Worm (Caenorhabditis elegans) whole organism, L2 larva: ENCODE results near the gene C01G12.3.

Experiments used
- C34F6.9 ChIP-seq: fragments of 150-350 bp; optimal IDR thresholded peaks from 2 replicates; lab custom pipeline; 2014; ENCODE audit warnings: missing biosample characterization, missing genetic modification characterization
- F13H6.1 ChIP-seq: sonication (generic microtip); optimal IDR thresholded peaks from 2 replicates; lab custom pipeline; 2016; ENCODE audit warnings: missing genetic modification characterization, missing compliant biosample characterization
- R02D3.7 ChIP-seq: fragments of 150-350 bp; optimal IDR thresholded peaks from 2 replicates; lab custom pipeline; 2014; ENCODE audit warnings: missing biosample characterization, missing genetic modification characterization
- ZK546.5 ChIP-seq: sonication (generic microtip); optimal IDR thresholded peaks from 2 replicates; lab custom pipeline; 2017; ENCODE audit warnings: missing biosample characterization, missing genetic modification characterization
- aly-2 ChIP-seq: fragments of 150-350 bp; optimal IDR thresholded peaks from 2 replicates; lab custom pipeline; 2014; ENCODE audit warnings: missing biosample characterization, missing genetic modification characterization
- ama-1 ChIP-seq: fragments of 150-350 bp; optimal IDR thresholded peaks from 2 replicates; lab custom pipeline; 2018; ENCODE audit warnings: inconsistent platforms
- blmp-1 ChIP-seq: sonication (generic microtip); optimal IDR thresholded peaks from 2 replicates; lab custom pipeline; 2017; ENCODE audit warnings: missing genetic modification characterization, mild to moderate bottlenecking, missing compliant biosample characterization, antibody characterized with exemption, moderate library complexity; ENCODE audit not compliant: insufficient read depth
- ceh-16 ChIP-seq: fragments of 150-350 bp; optimal IDR thresholded peaks from 2 replicates; lab custom pipeline; 2014; ENCODE audit warnings: missing biosample characterization, missing genetic modification characterization
- dmd-4 ChIP-seq: sonication (generic microtip); optimal IDR thresholded peaks from 2 replicates; lab custom pipeline; 2017; ENCODE audit warnings: missing biosample characterization, missing genetic modification characterization
- egl-27 ChIP-seq: sonication (generic microtip); optimal IDR thresholded peaks from 3 replicates; lab custom pipeline; 2017; ENCODE audit warnings: missing biosample characterization, missing genetic modification reagents, missing genetic modification characterization
- elt-1 ChIP-seq: fragments of 150-350 bp; optimal IDR thresholded peaks from 2 replicates; lab custom pipeline; 2014; ENCODE audit warnings: missing biosample characterization, missing genetic modification characterization
- fos-1 ChIP-seq: fragments of 150-350 bp; optimal IDR thresholded peaks from 2 replicates; lab custom pipeline; 2014; ENCODE audit warnings: missing biosample characterization, missing genetic modification characterization
- gmeb-1 ChIP-seq: fragments of 150-350 bp; optimal IDR thresholded peaks from 2 replicates; lab custom pipeline; 2014; ENCODE audit warnings: missing biosample characterization, missing genetic modification characterization
- lin-11 ChIP-seq: fragments of 150-350 bp; sonication (generic microtip); optimal IDR thresholded peaks from 2 replicates; lab custom pipeline; 2014; ENCODE audit warnings: missing biosample characterization, missing genetic modification characterization, inconsistent platforms, mixed read lengths
- lin-13 ChIP-seq: fragments of 150-350 bp; optimal IDR thresholded peaks from 2 replicates; lab custom pipeline; 2014; ENCODE audit warnings: missing biosample characterization, missing genetic modification reagents, missing genetic modification characterization
- lin-39 ChIP-seq: fragments of 150-350 bp; optimal IDR thresholded peaks from 2 replicates; lab custom pipeline; 2014; ENCODE audit warnings: missing biosample characterization, missing genetic modification reagents, missing genetic modification characterization
- lsy-2 ChIP-seq, 2 experiments: fragments of 150-350 bp in 1 of 2; sonication (generic microtip) in 1 of 2; optimal IDR thresholded peaks; 2 replicates each; lab custom pipeline; 2014 to 2017; ENCODE audit warnings: missing biosample characterization in 2 of 2, missing genetic modification characterization in 2 of 2
- mab-5 ChIP-seq: fragments of 150-350 bp; optimal IDR thresholded peaks from 2 replicates; lab custom pipeline; 2014; ENCODE audit warnings: missing biosample characterization, missing genetic modification characterization
- mbf-1 ChIP-seq: sonication (generic microtip); optimal IDR thresholded peaks from 2 replicates; lab custom pipeline; 2017; ENCODE audit warnings: missing biosample characterization, missing genetic modification characterization
- mdl-1 ChIP-seq, 2 experiments: fragments of 150-350 bp in 1 of 2; sonication (generic microtip) in 1 of 2; optimal IDR thresholded peaks; 2 replicates each; lab custom pipeline; 2017; ENCODE audit warnings: missing biosample characterization in 2 of 2, missing genetic modification characterization in 2 of 2
- nhr-10 ChIP-seq: sonication (generic microtip); optimal IDR thresholded peaks from 2 replicates; lab custom pipeline; 2017; ENCODE audit warnings: missing biosample characterization, missing genetic modification characterization
- nhr-11 ChIP-seq: fragments of 150-350 bp; optimal IDR thresholded peaks from 2 replicates; lab custom pipeline; 2014; ENCODE audit warnings: missing biosample characterization, missing genetic modification characterization
- nhr-21 ChIP-seq: fragments of 150-350 bp; optimal IDR thresholded peaks from 2 replicates; lab custom pipeline; 2014; ENCODE audit warnings: missing biosample characterization, missing genetic modification characterization
- nhr-23 ChIP-seq: fragments of 150-350 bp; optimal IDR thresholded peaks from 2 replicates; lab custom pipeline; 2014; ENCODE audit warnings: missing biosample characterization, missing genetic modification reagents, missing genetic modification characterization
- nhr-237 ChIP-seq: fragments of 150-350 bp; optimal IDR thresholded peaks from 2 replicates; lab custom pipeline; 2014; ENCODE audit warnings: missing biosample characterization, missing genetic modification characterization
- nhr-25 ChIP-seq: fragments of 150-350 bp; sonication (generic microtip); optimal IDR thresholded peaks from 3 replicates; lab custom pipeline; 2014; ENCODE audit warnings: missing biosample characterization, missing genetic modification characterization
- nhr-6 ChIP-seq: fragments of 150-350 bp; optimal IDR thresholded peaks from 2 replicates; lab custom pipeline; 2014; ENCODE audit warnings: missing biosample characterization, missing genetic modification characterization
- nhr-77 ChIP-seq: fragments of 150-350 bp; optimal IDR thresholded peaks from 2 replicates; lab custom pipeline; 2014; ENCODE audit warnings: missing biosample characterization, missing genetic modification characterization
- peb-1 ChIP-seq: fragments of 150-350 bp; optimal IDR thresholded peaks from 2 replicates; lab custom pipeline; 2014; ENCODE audit warnings: missing biosample characterization, missing genetic modification characterization
- skn-1 ChIP-seq: sonication (generic microtip); optimal IDR thresholded peaks from 2 replicates; lab custom pipeline; 2017; ENCODE audit warnings: missing biosample characterization, missing genetic modification characterization
- sma-3 ChIP-seq: sonication (generic microtip); optimal IDR thresholded peaks from 2 replicates; lab custom pipeline; 2016; ENCODE audit warnings: missing genetic modification reagents, missing genetic modification characterization, missing compliant biosample characterization
- unc-39 ChIP-seq: fragments of 150-350 bp; optimal IDR thresholded peaks from 2 replicates; lab custom pipeline; 2014; ENCODE audit warnings: missing biosample characterization, missing genetic modification characterization
- unc-55 ChIP-seq: fragments of 150-350 bp; sonication (generic microtip); optimal IDR thresholded peaks from 3 replicates; lab custom pipeline; 2014; ENCODE audit warnings: missing biosample characterization, missing genetic modification reagents, missing genetic modification characterization
- unc-62 ChIP-seq: fragments of 150-350 bp; optimal IDR thresholded peaks from 2 replicates; lab custom pipeline; 2014; ENCODE audit warnings: missing biosample characterization, missing genetic modification reagents, missing genetic modification characterization
- zag-1 ChIP-seq: fragments of 150-350 bp; optimal IDR thresholded peaks from 2 replicates; lab custom pipeline; 2014; ENCODE audit warnings: missing biosample characterization, missing genetic modification characterization
- ztf-1 ChIP-seq: fragments of 200-800 bp; sonication (Bioruptor generic); conservative IDR thresholded peaks from 2 replicates; pipeline ENCODE4 v1.3.6; 2022; ENCODE audit warnings: missing genetic modification characterization, missing compliant biosample characterization

The C01G12.3 gene

ce11 chrII:14555019-14555418 is 27.1 kb downstream of the C01G12.3 start:
- no peak for TF ChIP-seq nhr-11 (tag; lab: Kevin White, UChicago)
- no peak for TF ChIP-seq ama-1 (lab: Kevin White, UChicago)
- no peak for TF ChIP-seq nhr-21 (tag; lab: Kevin White, UChicago)
- no peak for TF ChIP-seq lin-39 (tag; lab: Kevin White, UChicago)
- no peak for TF ChIP-seq ztf-1 (GFP tag; lab: Robert Waterston, UW)
- TF ChIP-seq nhr-23 (tag; lab: Kevin White, UChicago): no peak
- no peak for TF ChIP-seq F13H6.1 (tag; lab: Kevin White, UChicago)
- TF ChIP-seq C34F6.9 (tag; lab: Kevin White, UChicago): no peak
- TF ChIP-seq unc-39 (tag; lab: Kevin White, UChicago): no peak
- TF ChIP-seq, all 48 proteins: peak for 0

- TF ChIP-seq nhr-237 (no peak), R02D3.7 (tag; lab: Kevin White, UChicago) (no peak), lsy-2 (tag; optimal IDR thresholded peaks at IDR 0.05; lab: Kevin White, UChicago) (no peak), mbf-1 (tag; lab: Kevin White, UChicago) (no peak), nhr-10 (tag; lab: Kevin White, UChicago) (no peak), lin-13 (GFP tag; lab: Kevin White, UChicago) (no peak), unc-62 (GFP tag; lab: Kevin White, UChicago) (no peak), sma-3 (GFP tag; lab: Kevin White, UChicago) (no peak), zag-1 (no peak), mdl-1 (tag; optimal IDR thresholded peaks at IDR 0.05; lab: Kevin White, UChicago) (no peak), egl-27 (tag; lab: Kevin White, UChicago) (no peak), gmeb-1 (no peak), ZK546.5 (tag; lab: Kevin White, UChicago) (no peak), C34F6.9 (tag; lab: Kevin White, UChicago) (no peak)
Measured at ce11 chrII:14550613-14551012, 31.5 kb downstream of the C01G12.3 start, which contains the start of gene nlp-41. Gene nlp-41, plus strand, starts transcription at chrII:14550913.

- TF ChIP-seq mab-5 (no peak), unc-55 (no peak), ceh-16 (tag; lab: Kevin White, UChicago) (no peak), nhr-6 (no peak), nhr-77 (tag; lab: Kevin White, UChicago) (no peak), nhr-21 (tag; lab: Kevin White, UChicago) (no peak), blmp-1 (tag; lab: Kevin White, UChicago) (no peak), nhr-23 (tag; lab: Kevin White, UChicago) (no peak)
- TF ChIP-seq, all 48 proteins: peak for 0
Measured at ce11 chrII:14548691-14549090, 33.4 kb downstream of the C01G12.3 start, which contains the start of gene gcy-29. Gene gcy-29, minus strand, starts transcription at chrII:14548791.

ce11 chrII:14540551-14540950 is 41.6 kb downstream of the C01G12.3 start:
- TF ChIP-seq C34F6.9 (tag; lab: Kevin White, UChicago): no peak
- TF ChIP-seq fos-1 (tag; lab: Kevin White, UChicago): peak; percentile 84

- TF ChIP-seq nhr-25 (tag; lab: Kevin White, UChicago): no peak
- no peak for TF ChIP-seq ceh-16 (tag; lab: Kevin White, UChicago)
- no peak for TF ChIP-seq fos-1 (tag; lab: Kevin White, UChicago)
- no peak for TF ChIP-seq nhr-237
- no peak for TF ChIP-seq nhr-77 (tag; lab: Kevin White, UChicago)
- no peak for TF ChIP-seq lin-11 (tag; lab: Kevin White, UChicago)
- no peak for TF ChIP-seq peb-1 (tag; lab: Kevin White, UChicago)
- no peak for TF ChIP-seq nhr-6
- TF ChIP-seq unc-55: no peak
- no peak for TF ChIP-seq skn-1 (tag; lab: Kevin White, UChicago)
- no peak for TF ChIP-seq zag-1
- TF ChIP-seq nhr-11 (tag; lab: Kevin White, UChicago): no peak
- no peak for TF ChIP-seq C34F6.9 (tag; lab: Kevin White, UChicago)
- TF ChIP-seq elt-1 (tag; lab: Kevin White, UChicago): no peak
- no peak for TF ChIP-seq dmd-4 (tag; lab: Kevin White, UChicago)
- TF ChIP-seq ama-1 (lab: Kevin White, UChicago): no peak
- no peak for TF ChIP-seq mdl-1 (tag; optimal IDR thresholded peaks at IDR 0.05; lab: Kevin White, UChicago)
- TF ChIP-seq nhr-10 (tag; lab: Kevin White, UChicago): no peak
- TF ChIP-seq aly-2 (tag; lab: Kevin White, UChicago): no peak
- no peak for TF ChIP-seq blmp-1 (tag; lab: Kevin White, UChicago)
Measured at ce11 chrII:14537728-14538127, 44.4 kb downstream of the C01G12.3 start, which contains the start of the genes clec-147 and C04H5.7. Gene clec-147, minus strand, starts transcription at chrII:14537828. Gene C04H5.7, plus strand, starts transcription at chrII:14537946.
